Worm (Caenorhabditis elegans): ENCODE data around the gene gpd-3.

- peak; percentile 95 for TF ChIP-seq unc-55 (GFP tag; optimal IDR thresholded peaks at IDR 0.05)
- peak; percentile 57 for TF ChIP-seq ets-4 (tag; optimal IDR thresholded peaks at IDR 0.05)
- TF ChIP-seq ceh-19 (GFP tag; optimal IDR thresholded peaks at IDR 0.05), result peak; percentile 84
- TF ChIP-seq ceh-9 (tag; optimal IDR thresholded peaks at IDR 0.05), result no peak
Measured at ce11 chrX:3127626-3128142, 14.5 kb upstream of the gpd-3 start.

Measured in whole organism, late embryonic.